Worm (Caenorhabditis elegans): Measurements from ENCODE around the gene sre-36.

The sre-36 gene

ce11 chrV:16399388-16399787 lies at the start of gene sre-36:
sre-36 (plus strand) TSS chrV:16399688.
- TF ChIP-seq npax-4 (tag; optimal IDR thresholded peaks at IDR 0.05) (no peak), ceh-30 (tag; optimal IDR thresholded peaks at IDR 0.05) (no peak), nfya-1 (tag; optimal IDR thresholded peaks at IDR 0.05) (no peak), elt-2 (tag; optimal IDR thresholded peaks at IDR 0.05) (no peak), K02D7.2 (tag; optimal IDR thresholded peaks at IDR 0.05) (no peak), K09A11.1 (tag; optimal IDR thresholded peaks at IDR 0.05; ENCODE audit: insufficient read depth) (no peak), ztf-16 (tag; optimal IDR thresholded peaks at IDR 0.05) (no peak), mec-3 (tag; optimal IDR thresholded peaks at IDR 0.05; ENCODE audit: borderline replicate concordance) (no peak)

ce11 chrV:16350061-16350460 lies 49.4 kb upstream of the sre-36 start:
- no peak for TF ChIP-seq pat-9 (tag; optimal IDR thresholded peaks at IDR 0.05)
- no peak for TF ChIP-seq fkh-6 (tag; optimal IDR thresholded peaks at IDR 0.05)
- TF ChIP-seq nfya-1 (tag; optimal IDR thresholded peaks at IDR 0.05): no peak
- TF ChIP-seq npax-4 (tag; optimal IDR thresholded peaks at IDR 0.05): no peak
- no peak for TF ChIP-seq Y22D7AL.16 (tag; optimal IDR thresholded peaks at IDR 0.05)
- no peak for TF ChIP-seq ceh-45 (GFP tag; IDR thresholded peaks at IDR 0.05)
- TF ChIP-seq madf-2 (tag; optimal IDR thresholded peaks at IDR 0.05): no peak

- TF ChIP-seq ahr-1 (tag; optimal IDR thresholded peaks at IDR 0.05): no peak
- TF ChIP-seq rnt-1 (tag; optimal IDR thresholded peaks at IDR 0.05): peak; percentile 37
- TF ChIP-seq nfya-1 (tag; optimal IDR thresholded peaks at IDR 0.05): peak; percentile 71
- TF ChIP-seq unc-42 (tag; optimal IDR thresholded peaks at IDR 0.05): peak; percentile 17
- peak; percentile 49 for TF ChIP-seq ceh-18 (tag; optimal IDR thresholded peaks at IDR 0.05)
- peak; percentile 29 for TF ChIP-seq ceh-31 (tag; optimal IDR thresholded peaks at IDR 0.05)
- TF ChIP-seq hlh-30 (tag; optimal IDR thresholded peaks at IDR 0.05; ENCODE audit: insufficient read depth): no peak
These were observed 48.6 kb upstream of the sre-36 start for ce11 chrV:16350775-16351378.

ce11 chrV:16351757-16352156 lies 47.7 kb upstream of the sre-36 start:
- TF ChIP-seq lin-11 (tag; optimal IDR thresholded peaks at IDR 0.05) (no peak), nhr-11 (tag; optimal IDR thresholded peaks at IDR 0.05) (no peak), tbx-2 (tag; optimal IDR thresholded peaks at IDR 0.05) (no peak), pqm-1 (tag; optimal IDR thresholded peaks at IDR 0.05) (no peak), hlh-13 (GFP tag; optimal IDR thresholded peaks at IDR 0.05) (no peak), pag-3 (tag; optimal IDR thresholded peaks at IDR 0.05; ENCODE audit: borderline replicate concordance) (no peak), fkh-10 (GFP tag; optimal IDR thresholded peaks at IDR 0.05) (no peak), eyg-1 (tag; optimal IDR thresholded peaks at IDR 0.05) (no peak), npax-4 (tag; optimal IDR thresholded peaks at IDR 0.05) (no peak), syd-9 (tag; optimal IDR thresholded peaks at IDR 0.05) (no peak), hlh-30 (tag; optimal IDR thresholded peaks at IDR 0.05; ENCODE audit: insufficient read depth) (no peak), ceh-31 (tag; optimal IDR thresholded peaks at IDR 0.05) (no peak), pha-2 (tag; optimal IDR thresholded peaks at IDR 0.05) (no peak), ama-1 (optimal IDR thresholded peaks at IDR 0.05) (no peak)

- TF ChIP-seq nfya-1 (tag; optimal IDR thresholded peaks at IDR 0.05): peak; percentile 32
- peak; percentile 49 for TF ChIP-seq ceh-18 (tag; optimal IDR thresholded peaks at IDR 0.05)
- TF ChIP-seq npax-4 (tag; optimal IDR thresholded peaks at IDR 0.05): no peak
These were observed 47.2 kb upstream of the sre-36 start for ce11 chrV:16352282-16352681.

- TF ChIP-seq ceh-9 (tag; optimal IDR thresholded peaks at IDR 0.05): no peak
- TF ChIP-seq unc-55 (GFP tag; optimal IDR thresholded peaks at IDR 0.05): no peak
- no peak for TF ChIP-seq hlh-30 (tag; optimal IDR thresholded peaks at IDR 0.05; ENCODE audit: insufficient read depth)
- no peak for TF ChIP-seq F13H6.1 (tag; optimal IDR thresholded peaks at IDR 0.05)
- TF ChIP-seq ceh-22 (tag; optimal IDR thresholded peaks at IDR 0.05): no peak
- no peak for TF ChIP-seq syd-9 (tag; optimal IDR thresholded peaks at IDR 0.05)
- TF ChIP-seq C38D4.7 (GFP tag; optimal IDR thresholded peaks at IDR 0.05): no peak
- no peak for TF ChIP-seq ceh-24 (tag; optimal IDR thresholded peaks at IDR 0.05)
- no peak for TF ChIP-seq tbx-7 (tag; optimal IDR thresholded peaks at IDR 0.05)
- TF ChIP-seq zip-5 (tag; optimal IDR thresholded peaks at IDR 0.05): no peak
- no peak for TF ChIP-seq hlh-13 (GFP tag; optimal IDR thresholded peaks at IDR 0.05)
- no peak for TF ChIP-seq fkh-6 (tag; optimal IDR thresholded peaks at IDR 0.05)
- no peak for TF ChIP-seq hlh-6 (tag; optimal IDR thresholded peaks at IDR 0.05)
These were observed 44.8 kb upstream of the sre-36 start for ce11 chrV:16354675-16355074.
